Worm (Caenorhabditis elegans): Measurements from ENCODE around the gene pals-26.
"Not testable (repeated sequence)": the region's sequence is repeated elsewhere in the genome, so short reads cannot be mapped to it uniquely, and the experiment has no call there.

- TF ChIP-seq nhr-76 (tag; optimal IDR thresholded peaks at IDR 0.05); ceh-83 (GFP tag; optimal IDR thresholded peaks at IDR 0.05); blmp-1 (tag; optimal IDR thresholded peaks at IDR 0.05); elt-1 (tag; optimal IDR thresholded peaks at IDR 0.05; ENCODE audit: borderline replicate concordance, insufficient read depth): not testable (repeated sequence)
- peak; percentile 12 for TF ChIP-seq ces-1 (GFP tag; optimal IDR thresholded peaks at IDR 0.05)
Observed at ce11 chrIII:4414041-4414440, 39.1 kb downstream of the pals-26 start.

All from whole organism, mixed stage, embryonic.